Worm (Caenorhabditis elegans): Measurements from ENCODE around the gene rfth-1.

The rfth-1 gene

DNA sequence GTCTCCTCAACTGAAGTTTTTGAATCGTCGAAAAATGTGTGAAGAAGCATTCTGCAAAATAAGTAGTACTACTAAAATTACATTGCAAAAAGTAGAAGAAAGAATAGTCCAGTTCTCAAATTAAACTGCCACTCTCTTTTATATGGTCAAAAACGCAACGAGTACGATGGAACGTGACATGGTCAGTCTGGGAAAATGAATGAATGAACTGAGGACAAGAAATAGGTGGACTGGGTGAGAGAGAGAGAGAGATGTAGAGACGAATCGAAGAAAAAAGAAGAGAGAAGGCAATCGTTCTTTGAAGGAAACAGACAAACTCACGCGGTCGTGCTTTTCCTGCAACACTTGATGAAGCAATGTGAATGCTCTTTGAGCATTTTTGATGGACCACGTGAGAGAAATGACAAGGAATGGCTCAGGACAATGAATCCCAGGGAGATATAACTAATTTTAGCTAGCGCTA, 34.1 kb downstream of the rfth-1 start, which contains the start of gene M01H9.3:
M01H9.3 (minus strand) TSS at position 51 of the 463 bp plus-strand sequence.
- TF ChIP-seq hmg-4 (GFP tag; optimal IDR thresholded peaks at IDR 0.05) (no peak), ceh-13 (GFP tag; optimal IDR thresholded peaks at IDR 0.05) (no peak), B0310.2 (tag; optimal IDR thresholded peaks at IDR 0.05) (no peak), tbx-11 (GFP tag; IDR thresholded peaks at IDR 0.05) (no peak)

ce11 chrIV:4475362-4476086, 35.6 kb downstream of the rfth-1 start:
- TF ChIP-seq flt-1 (GFP tag; IDR thresholded peaks at IDR 0.05) (no peak), ama-1 (optimal IDR thresholded peaks at IDR 0.05) (no peak), tbx-11 (GFP tag; IDR thresholded peaks at IDR 0.05) (no peak), F13C5.2 (tag; optimal IDR thresholded peaks at IDR 0.05) (no peak), ets-7 (tag; optimal IDR thresholded peaks at IDR 0.05) (no peak), ceh-13 (GFP tag; optimal IDR thresholded peaks at IDR 0.05) (no peak), scrt-1 (GFP tag; IDR thresholded peaks at IDR 0.05) (no peak), hnd-1 (tag; optimal IDR thresholded peaks at IDR 0.05) (no peak)

ce11 chrIV:4473767-4474166, 37.3 kb downstream of the rfth-1 start:
- TF ChIP-seq tra-4 (tag; optimal IDR thresholded peaks at IDR 0.05), result no peak
- TF ChIP-seq ceh-13 (GFP tag; optimal IDR thresholded peaks at IDR 0.05), result no peak
- no peak for TF ChIP-seq B0310.2 (tag; optimal IDR thresholded peaks at IDR 0.05)
- no peak for TF ChIP-seq scrt-1 (GFP tag; IDR thresholded peaks at IDR 0.05)
- no peak for TF ChIP-seq tbx-11 (GFP tag; IDR thresholded peaks at IDR 0.05)
- TF ChIP-seq aly-1 (tag; optimal IDR thresholded peaks at IDR 0.05), result no peak
- no peak for TF ChIP-seq hmg-4 (GFP tag; optimal IDR thresholded peaks at IDR 0.05)
- no peak for TF ChIP-seq F13C5.2 (tag; optimal IDR thresholded peaks at IDR 0.05)

DNA sequence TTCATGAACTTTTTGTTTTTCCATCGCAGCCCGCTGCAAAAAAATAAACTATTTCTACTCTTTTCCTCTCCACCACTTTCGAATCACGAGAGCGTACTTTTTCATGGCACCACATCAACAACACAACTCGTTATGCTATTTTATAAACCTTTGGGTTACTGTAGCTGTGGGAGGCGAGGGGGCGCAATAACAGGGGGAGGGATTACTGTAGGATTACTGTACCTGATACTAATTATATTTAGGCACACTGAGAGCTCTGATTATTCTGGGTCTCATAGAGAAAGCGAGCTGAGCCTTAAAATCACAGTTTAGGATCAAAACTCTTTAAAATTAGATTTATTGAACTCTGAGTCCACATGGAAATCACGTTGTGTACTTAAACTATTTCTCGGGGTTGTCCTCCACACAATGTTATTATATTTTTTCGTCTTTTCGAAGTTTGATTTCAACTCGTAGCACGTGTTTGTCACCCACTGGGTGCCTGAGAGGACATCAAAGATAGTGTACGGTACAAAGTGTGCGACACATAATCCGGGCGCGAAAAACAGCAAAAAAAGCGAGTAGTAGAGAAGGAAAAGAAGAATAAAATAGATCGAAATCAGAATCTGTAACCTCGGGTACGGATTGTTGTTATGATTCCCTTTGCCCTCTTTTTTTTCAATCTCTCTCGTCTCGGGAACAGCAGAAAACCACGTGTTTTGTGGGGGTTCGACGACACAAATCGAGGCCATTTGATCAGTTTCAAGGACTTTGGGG, 38.5 kb downstream of the rfth-1 start:
- TF ChIP-seq tbx-37 (GFP tag; conservative IDR thresholded peaks at IDR 0.05), result no peak
- TF ChIP-seq hmbx-1 (tag; optimal IDR thresholded peaks at IDR 0.05), result no peak
- no peak for TF ChIP-seq tra-4 (tag; optimal IDR thresholded peaks at IDR 0.05)

DNA sequence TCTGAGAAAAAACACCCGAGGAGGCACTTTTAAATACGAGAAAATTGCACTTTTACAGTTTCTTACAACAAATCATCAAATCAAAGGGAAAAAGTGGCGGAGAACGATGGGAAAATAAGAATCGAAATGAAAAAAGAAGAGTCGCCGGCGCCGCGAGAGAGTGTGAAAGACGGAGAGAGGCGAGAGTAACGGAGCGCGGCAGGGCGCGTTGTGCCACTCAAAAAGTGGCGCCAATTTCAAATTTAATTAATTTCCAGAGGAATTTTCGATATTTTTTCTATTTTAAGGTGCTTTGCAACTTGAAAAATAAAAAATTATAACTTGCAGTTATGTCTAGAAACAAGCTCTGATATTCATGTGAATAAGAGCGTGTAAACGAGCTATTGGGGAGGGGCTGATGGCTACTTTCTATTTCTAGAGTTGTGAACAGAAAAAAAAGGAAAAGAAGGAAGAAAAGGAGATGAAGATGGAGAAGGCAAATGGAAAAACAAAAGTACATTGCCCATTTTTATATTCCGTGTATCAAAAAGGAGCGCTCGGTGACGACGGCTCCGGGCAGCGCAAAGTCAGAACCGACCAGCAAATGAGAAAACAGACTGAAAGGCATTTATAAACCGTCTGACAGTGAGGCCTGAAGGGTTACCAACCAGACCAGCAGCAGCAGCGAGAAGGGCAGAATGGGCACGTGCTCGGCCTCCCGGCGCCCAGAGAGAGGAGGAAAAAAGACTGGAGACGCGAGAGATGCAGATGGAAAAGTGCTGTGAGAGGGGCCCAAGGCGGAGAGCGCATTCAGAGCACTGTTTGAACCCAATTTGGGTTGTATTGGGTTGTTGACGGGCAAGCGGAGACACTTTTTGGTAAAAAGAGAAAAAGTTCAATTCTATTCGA, 40.0 kb downstream of the rfth-1 start:
- no peak for TF ChIP-seq ama-1 (optimal IDR thresholded peaks at IDR 0.05)
- TF ChIP-seq tbx-11 (GFP tag; IDR thresholded peaks at IDR 0.05), result no peak
- no peak for TF ChIP-seq ets-7 (tag; optimal IDR thresholded peaks at IDR 0.05)
- no peak for TF ChIP-seq pes-1 (GFP tag; IDR thresholded peaks at IDR 0.05)
- TF ChIP-seq ceh-13 (GFP tag; optimal IDR thresholded peaks at IDR 0.05), result no peak
- no peak for TF ChIP-seq aly-1 (tag; optimal IDR thresholded peaks at IDR 0.05)
- no peak for TF ChIP-seq sea-1 (GFP tag; conservative IDR thresholded peaks at IDR 0.05)
- TF ChIP-seq scrt-1 (GFP tag; IDR thresholded peaks at IDR 0.05), result no peak
- no peak for TF ChIP-seq hmg-4 (GFP tag; optimal IDR thresholded peaks at IDR 0.05)
- no peak for TF ChIP-seq hmbx-1 (tag; optimal IDR thresholded peaks at IDR 0.05)

DNA sequence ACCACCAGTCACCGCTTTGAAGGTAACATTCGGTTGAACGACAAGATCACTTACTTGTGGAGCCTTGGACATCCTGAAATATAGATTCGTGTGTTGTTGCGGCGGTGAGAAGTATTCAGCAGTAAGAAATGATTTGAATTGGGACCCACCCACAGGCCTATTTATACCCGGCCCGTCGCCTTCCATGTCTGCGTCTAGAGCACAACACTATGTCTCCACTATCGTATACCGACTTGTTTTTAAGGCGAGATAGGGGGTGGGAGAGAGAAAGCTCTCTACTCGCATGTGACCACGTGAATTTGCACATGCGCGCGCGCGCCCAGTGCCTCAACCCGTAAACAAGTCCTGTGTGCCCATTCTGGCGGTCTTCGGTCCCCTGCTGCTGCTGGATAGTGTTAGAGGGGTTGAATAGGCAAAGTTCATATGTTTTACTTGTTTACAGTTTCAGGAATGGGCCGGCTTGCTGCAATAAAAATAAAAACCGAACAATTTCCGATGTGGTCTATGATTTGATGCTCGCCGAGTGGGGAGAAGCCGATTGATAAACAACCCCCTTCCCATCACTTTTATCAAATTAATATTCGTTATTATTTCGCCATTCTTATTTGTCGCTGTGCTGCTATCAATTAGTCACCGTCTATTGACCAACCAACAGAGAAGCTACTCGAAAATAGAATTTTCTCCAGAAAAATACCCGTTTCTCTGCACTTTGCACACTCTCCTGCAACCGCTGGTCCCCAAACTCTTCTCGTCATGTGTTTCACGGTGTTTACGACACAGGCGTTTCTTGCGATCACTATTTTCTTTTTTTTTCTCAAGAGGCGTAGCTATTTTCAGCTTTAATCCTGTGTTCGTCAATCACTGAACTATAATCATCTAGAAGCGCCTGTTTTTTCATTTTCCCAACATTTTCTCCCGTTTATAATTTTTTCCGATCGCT, 41.1 kb downstream of the rfth-1 start:
- TF ChIP-seq ceh-13 (GFP tag; optimal IDR thresholded peaks at IDR 0.05), result no peak
- no peak for TF ChIP-seq ceh-36 (tag; optimal IDR thresholded peaks at IDR 0.05)
- no peak for TF ChIP-seq flt-1 (GFP tag; IDR thresholded peaks at IDR 0.05)
- TF ChIP-seq tbx-11 (GFP tag; IDR thresholded peaks at IDR 0.05), result no peak
- TF ChIP-seq hmbx-1 (tag; optimal IDR thresholded peaks at IDR 0.05), result no peak
- no peak for TF ChIP-seq tra-4 (tag; optimal IDR thresholded peaks at IDR 0.05)
- no peak for TF ChIP-seq ama-1 (optimal IDR thresholded peaks at IDR 0.05)
- TF ChIP-seq tbx-37 (GFP tag; conservative IDR thresholded peaks at IDR 0.05), result no peak
- TF ChIP-seq B0310.2 (tag; optimal IDR thresholded peaks at IDR 0.05), result no peak
- no peak for TF ChIP-seq aly-1 (tag; optimal IDR thresholded peaks at IDR 0.05)
- no peak for TF ChIP-seq ets-7 (tag; optimal IDR thresholded peaks at IDR 0.05)
- TF ChIP-seq sea-1 (GFP tag; conservative IDR thresholded peaks at IDR 0.05), result no peak
- TF ChIP-seq pes-1 (GFP tag; IDR thresholded peaks at IDR 0.05), result no peak
- TF ChIP-seq F13C5.2 (tag; optimal IDR thresholded peaks at IDR 0.05), result no peak
- TF ChIP-seq hnd-1 (tag; optimal IDR thresholded peaks at IDR 0.05), result no peak
- TF ChIP-seq hmg-4 (GFP tag; optimal IDR thresholded peaks at IDR 0.05), result no peak
- TF ChIP-seq scrt-1 (GFP tag; IDR thresholded peaks at IDR 0.05), result no peak

DNA sequence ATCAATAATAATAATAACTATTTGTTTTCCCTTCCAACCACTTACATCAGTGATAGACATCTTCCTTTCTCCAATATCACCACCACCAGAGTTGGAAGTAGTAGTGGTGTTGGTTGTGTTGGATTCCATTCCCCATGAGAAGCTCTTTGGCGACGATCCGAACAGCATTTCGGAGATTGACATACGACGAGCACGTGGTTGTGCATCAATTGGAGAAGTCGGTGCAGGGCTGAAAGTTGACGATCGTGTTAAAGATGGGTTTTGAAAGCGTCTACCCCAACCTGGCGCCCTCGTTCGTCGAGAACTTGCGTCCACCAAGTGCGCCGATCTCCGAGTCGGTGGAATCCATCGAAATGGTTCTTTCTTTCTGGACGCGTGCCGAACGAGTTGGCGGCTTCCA, 42.1 kb downstream of the rfth-1 start:
- TF ChIP-seq tbx-11 (GFP tag; IDR thresholded peaks at IDR 0.05), result no peak
- no peak for TF ChIP-seq tbx-37 (GFP tag; conservative IDR thresholded peaks at IDR 0.05)
- TF ChIP-seq pes-1 (GFP tag; IDR thresholded peaks at IDR 0.05), result no peak
- TF ChIP-seq ets-7 (tag; optimal IDR thresholded peaks at IDR 0.05), result no peak
- TF ChIP-seq sea-1 (GFP tag; conservative IDR thresholded peaks at IDR 0.05), result no peak
- TF ChIP-seq ama-1 (optimal IDR thresholded peaks at IDR 0.05), result no peak
- TF ChIP-seq ceh-36 (tag; optimal IDR thresholded peaks at IDR 0.05), result no peak
- no peak for TF ChIP-seq scrt-1 (GFP tag; IDR thresholded peaks at IDR 0.05)
- TF ChIP-seq hmg-4 (GFP tag; optimal IDR thresholded peaks at IDR 0.05), result no peak
- TF ChIP-seq aly-1 (tag; optimal IDR thresholded peaks at IDR 0.05), result no peak
- TF ChIP-seq hnd-1 (tag; optimal IDR thresholded peaks at IDR 0.05), result no peak
- no peak for TF ChIP-seq flt-1 (GFP tag; IDR thresholded peaks at IDR 0.05)
- no peak for TF ChIP-seq F13C5.2 (tag; optimal IDR thresholded peaks at IDR 0.05)
- TF ChIP-seq ceh-13 (GFP tag; optimal IDR thresholded peaks at IDR 0.05), result no peak

Data from whole organism, early embryonic.